Worm (Caenorhabditis elegans): Measurements from ENCODE around the gene Y39B6A.10.

DNA sequence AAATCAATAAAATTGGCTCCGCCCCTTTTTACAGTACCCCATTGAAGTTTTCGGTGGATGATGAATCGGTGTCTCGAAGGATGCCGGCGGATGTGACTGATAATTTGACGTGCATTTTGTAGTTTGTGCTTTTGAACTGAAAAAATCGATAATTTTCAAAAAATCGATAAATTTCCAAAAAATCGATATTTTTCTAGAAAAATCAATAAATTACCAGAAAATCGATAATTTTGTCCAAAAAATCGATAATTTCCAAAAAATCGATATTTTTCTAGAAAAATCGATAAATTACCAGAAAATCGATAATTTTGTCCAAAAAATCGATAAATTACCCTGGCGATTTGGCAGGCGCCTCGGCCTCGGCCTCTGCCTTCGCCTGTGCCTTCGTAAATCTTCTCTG lies 33.9 kb downstream of the Y39B6A.10 start:
- TF ChIP-seq pes-1 (GFP tag; IDR thresholded peaks at IDR 0.05) = no peak
- no peak for TF ChIP-seq ama-1 (optimal IDR thresholded peaks at IDR 0.05)
- TF ChIP-seq ceh-36 (tag; optimal IDR thresholded peaks at IDR 0.05) = no peak
- no peak for TF ChIP-seq F13C5.2 (tag; optimal IDR thresholded peaks at IDR 0.05)
- TF ChIP-seq hmbx-1 (tag; optimal IDR thresholded peaks at IDR 0.05) = no peak

Data from whole organism, early embryonic.